Fruit fly (Drosophila melanogaster): ENCODE data around the gene CG46434.
A peak's percentile ranks its signal among the peaks of the same experiment; 100 is the strongest.

The CG46434 gene

DNA sequence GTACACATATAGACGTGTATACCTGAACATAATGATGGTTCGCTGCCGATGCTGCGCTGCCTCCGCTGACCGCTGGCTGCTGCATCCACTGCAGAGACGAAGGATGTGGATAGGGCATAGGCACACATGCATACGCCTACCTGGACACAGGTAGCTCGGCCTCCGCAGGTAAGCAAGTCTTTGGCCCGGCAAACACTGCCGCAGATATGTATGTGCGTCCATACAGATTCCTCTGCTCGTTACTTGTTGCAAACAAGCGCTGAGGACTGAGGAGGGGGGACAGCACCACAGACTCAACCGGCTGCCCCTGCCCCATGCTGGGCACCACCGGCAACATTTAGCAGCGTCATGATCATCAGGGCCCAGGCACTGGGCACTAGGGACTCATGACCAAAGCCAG is 12.7 kb upstream of the CG46434 start:
- TF ChIP-seq CG9948 (tag; optimal IDR thresholded peaks at IDR 0.05), result no peak
- TF ChIP-seq EcR (GFP tag; optimal IDR thresholded peaks at IDR 0.05), result peak; percentile 44
- TF ChIP-seq CG8159 (tag; optimal IDR thresholded peaks at IDR 0.05), result no peak
- TF ChIP-seq D1 (tag; optimal IDR thresholded peaks at IDR 0.05), result no peak
- TF ChIP-seq CG8301 (tag; optimal IDR thresholded peaks at IDR 0.05), result no peak
- TF ChIP-seq CG4496 (GFP tag; IDR thresholded peaks at IDR 0.05), result 0 out of 3 replicates have a peak, but pooled peaks have one; percentile 15
- no peak for TF ChIP-seq CG32121 (GFP tag; IDR thresholded peaks at IDR 0.05)
- TF ChIP-seq CG12605 (GFP tag; IDR thresholded peaks at IDR 0.05), result no peak
- TF ChIP-seq Snoo (tag; optimal IDR thresholded peaks at IDR 0.05), result no peak
- TF ChIP-seq fd96Ca (GFP tag; IDR thresholded peaks at IDR 0.05), result peak; percentile 50; the same call in 1 of the 3 replicates
- TF ChIP-seq CG14655 (GFP tag; optimal IDR thresholded peaks at IDR 0.05), result no peak
- TF ChIP-seq Pif1A (GFP tag; optimal IDR thresholded peaks at IDR 0.05), result no peak

DNA sequence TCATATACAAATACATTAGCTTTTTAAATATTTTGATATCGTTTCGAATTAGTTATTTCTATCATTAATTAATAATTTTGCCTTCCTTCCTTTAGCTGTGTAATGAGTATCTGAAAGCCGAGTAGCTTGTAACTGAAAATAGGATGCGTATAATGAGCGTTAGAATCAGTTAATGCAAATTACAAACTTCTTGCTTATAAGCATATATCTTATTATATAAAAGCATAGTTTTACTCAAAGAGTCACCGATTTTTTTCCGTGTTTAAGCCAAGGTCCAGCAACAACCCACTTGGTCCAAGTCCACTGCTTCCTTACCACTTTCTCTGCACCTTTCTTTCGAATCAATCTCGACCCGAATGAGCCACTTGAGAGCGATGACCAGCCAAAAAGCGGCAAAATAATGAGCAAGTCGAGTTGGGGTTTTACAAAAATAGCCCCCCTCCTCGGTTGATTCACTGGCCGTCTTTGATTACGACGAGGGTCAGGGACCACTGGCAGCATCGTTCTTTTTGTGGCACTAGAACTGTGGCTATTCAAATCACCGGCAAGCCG is 12.0 kb upstream of the CG46434 start:
- TF ChIP-seq gl (tag; optimal IDR thresholded peaks at IDR 0.05) (no peak), EcR (GFP tag; optimal IDR thresholded peaks at IDR 0.05) (peak; percentile 48)

DNA sequence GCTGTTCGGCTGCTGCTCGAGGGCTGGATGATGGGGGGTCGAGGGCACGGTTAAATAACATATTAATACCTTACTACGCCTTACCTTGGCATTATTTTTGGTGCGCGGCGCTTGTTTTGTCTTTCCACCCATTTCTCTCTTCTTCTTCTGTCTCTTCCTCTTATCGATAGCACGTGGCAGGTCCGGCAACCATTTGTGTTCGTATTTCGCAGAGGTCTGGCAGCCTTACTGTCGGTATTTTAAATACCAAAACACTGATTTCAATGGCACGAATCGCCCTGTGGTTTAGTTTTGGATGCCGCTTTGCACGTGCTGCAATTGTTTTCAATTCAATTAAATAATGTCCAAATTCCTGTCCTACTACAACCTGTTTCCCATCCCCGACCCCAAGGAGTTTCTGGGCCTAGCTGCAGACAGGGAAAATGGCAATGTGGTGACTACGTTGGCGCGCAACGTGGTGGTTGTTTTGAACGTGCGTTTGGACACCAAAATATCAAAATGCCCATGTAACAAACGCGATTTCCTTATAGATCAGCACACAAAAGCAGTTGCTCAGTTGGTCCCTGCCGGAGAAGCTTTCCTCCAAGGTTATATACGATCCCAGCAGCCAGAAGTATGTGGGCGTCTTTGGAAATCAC is 8.2 kb upstream of the CG46434 start, which contains the start of the genes Ltn1 and CG9300:
Gene Ltn1, minus strand, starts transcription at position 155 of the 638 bp plus-strand sequence.
Gene CG9300, plus strand, starts transcription at position 285 of the 638 bp plus-strand sequence.
- TF ChIP-seq CG10348 (GFP tag; IDR thresholded peaks at IDR 0.05) (no peak), CG4496 (GFP tag; IDR thresholded peaks at IDR 0.05) (0 out of 3 replicates have a peak, but pooled peaks have one; percentile 11), CG32121 (GFP tag; IDR thresholded peaks at IDR 0.05) (peak; percentile 31; the same call in 1 of the 2 replicates), Ets98B (GFP tag; IDR thresholded peaks at IDR 0.05) (peak; percentile 17; the same call in 1 of the 2 replicates), fd96Ca (GFP tag; IDR thresholded peaks at IDR 0.05) (no peak), rn (GFP tag; IDR thresholded peaks at IDR 0.05) (no peak)

DNA sequence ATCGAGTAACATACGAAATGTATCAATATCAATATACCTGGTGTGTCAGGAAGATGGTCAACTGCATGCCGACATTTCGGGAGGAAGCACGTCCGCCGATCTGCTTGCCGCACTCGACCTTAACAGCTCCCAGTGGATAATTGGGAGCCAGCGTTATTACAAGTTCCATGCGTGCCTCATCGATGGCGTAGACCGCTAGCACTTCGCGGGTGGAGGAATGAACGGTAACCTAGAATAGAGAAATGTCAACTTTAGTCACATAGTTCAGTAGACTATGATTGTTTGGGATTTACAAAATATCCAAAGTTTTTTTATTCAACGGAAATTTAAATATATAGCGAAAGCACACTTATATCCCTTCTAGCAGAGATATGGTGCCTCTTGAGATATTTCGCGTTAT is 805 bp upstream of the CG46434 start, which contains the start of the genes CG46435 and Rcd7:
Gene CG46435, plus strand, starts transcription at position 301 of the 400 bp plus-strand sequence.
Gene Rcd7, plus strand, starts transcription at position 301 of the 400 bp plus-strand sequence.
- no peak for TF ChIP-seq CG32121 (GFP tag; IDR thresholded peaks at IDR 0.05)

dm6 chr3L:19532443-19532842 is 11.6 kb downstream of the CG46434 start, which contains the start of gene Cpr76Bd:
TSS of gene Cpr76Bd (plus strand) at chr3L:19532743.
- TF ChIP-seq fd96Ca (GFP tag; IDR thresholded peaks at IDR 0.05), result no peak
- 0 out of 3 replicates have a peak, but pooled peaks have one; percentile 19 for TF ChIP-seq CG4496 (GFP tag; IDR thresholded peaks at IDR 0.05)

- no peak for TF ChIP-seq rn (GFP tag; IDR thresholded peaks at IDR 0.05)
- TF ChIP-seq CG13204 (GFP tag; optimal IDR thresholded peaks at IDR 0.05), result no peak
- no peak for TF ChIP-seq Snoo (tag; optimal IDR thresholded peaks at IDR 0.05)
- no peak for TF ChIP-seq CG12605 (GFP tag; IDR thresholded peaks at IDR 0.05)
- TF ChIP-seq CG15710 (tag; optimal IDR thresholded peaks at IDR 0.05), result no peak
- no peak for TF ChIP-seq EcR (GFP tag; optimal IDR thresholded peaks at IDR 0.05)
- no peak for TF ChIP-seq CG9948 (tag; optimal IDR thresholded peaks at IDR 0.05)
- TF ChIP-seq Pif1A (GFP tag; optimal IDR thresholded peaks at IDR 0.05), result no peak
- TF ChIP-seq Pif1B (GFP tag; optimal IDR thresholded peaks at IDR 0.05), result no peak
- TF ChIP-seq fd96Ca (GFP tag; IDR thresholded peaks at IDR 0.05), result no peak
- no peak for TF ChIP-seq CG17806 (tag; optimal IDR thresholded peaks at IDR 0.05)
- no peak for TF ChIP-seq CG10348 (GFP tag; IDR thresholded peaks at IDR 0.05)
- no peak for TF ChIP-seq CG32121 (GFP tag; IDR thresholded peaks at IDR 0.05)
- TF ChIP-seq CG34367 (tag; optimal IDR thresholded peaks at IDR 0.05), result no peak
- no peak for TF ChIP-seq Ets98B (GFP tag; IDR thresholded peaks at IDR 0.05)
- TF ChIP-seq CG8159 (tag; optimal IDR thresholded peaks at IDR 0.05), result no peak
- no peak for TF ChIP-seq CG4496 (GFP tag; IDR thresholded peaks at IDR 0.05)
- TF ChIP-seq CG14655 (GFP tag; optimal IDR thresholded peaks at IDR 0.05), result no peak
- TF ChIP-seq gl (tag; optimal IDR thresholded peaks at IDR 0.05), result no peak
- TF ChIP-seq CG8301 (tag; optimal IDR thresholded peaks at IDR 0.05), result no peak
These were observed 15.5 kb downstream of the CG46434 start for dm6 chr3L:19528547-19528946.

DNA sequence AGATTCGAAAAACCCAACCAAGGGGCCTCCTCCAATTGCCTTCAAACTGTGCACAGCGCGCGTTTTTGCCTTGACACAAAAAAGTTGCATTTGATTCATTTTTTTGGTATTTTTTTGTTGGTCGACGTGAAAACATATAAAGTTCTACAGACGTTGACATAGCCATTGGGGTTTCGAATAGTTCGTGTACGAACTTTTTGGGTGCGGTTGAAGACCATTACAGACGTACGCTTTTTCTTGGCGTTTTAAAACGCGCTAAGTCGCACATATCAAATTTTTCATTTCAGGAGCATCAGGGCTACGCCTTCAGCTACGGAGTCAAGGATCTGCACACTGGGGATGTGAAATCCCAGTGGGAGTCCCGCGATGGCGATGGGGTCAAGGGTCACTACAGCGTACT is 18.3 kb downstream of the CG46434 start:
- TF ChIP-seq D1 (tag; optimal IDR thresholded peaks at IDR 0.05) (no peak), gl (tag; optimal IDR thresholded peaks at IDR 0.05) (no peak), CG12605 (GFP tag; IDR thresholded peaks at IDR 0.05) (no peak), CG14655 (GFP tag; optimal IDR thresholded peaks at IDR 0.05) (no peak), fd96Ca (GFP tag; IDR thresholded peaks at IDR 0.05) (no peak), EcR (GFP tag; optimal IDR thresholded peaks at IDR 0.05) (no peak), CG32121 (GFP tag; IDR thresholded peaks at IDR 0.05) (no peak), Ets98B (GFP tag; IDR thresholded peaks at IDR 0.05) (no peak), CG17806 (tag; optimal IDR thresholded peaks at IDR 0.05) (no peak), CG10348 (GFP tag; IDR thresholded peaks at IDR 0.05) (no peak), CG13204 (GFP tag; optimal IDR thresholded peaks at IDR 0.05) (no peak), Snoo (tag; optimal IDR thresholded peaks at IDR 0.05) (no peak), CG8159 (tag; optimal IDR thresholded peaks at IDR 0.05) (no peak), CG15710 (tag; optimal IDR thresholded peaks at IDR 0.05) (no peak), CG34367 (tag; optimal IDR thresholded peaks at IDR 0.05) (no peak), rn (GFP tag; IDR thresholded peaks at IDR 0.05) (no peak)

All from whole organism, pupa.